Worm (Caenorhabditis elegans): ENCODE results near the gene R01H10.4.

The R01H10.4 gene

DNA sequence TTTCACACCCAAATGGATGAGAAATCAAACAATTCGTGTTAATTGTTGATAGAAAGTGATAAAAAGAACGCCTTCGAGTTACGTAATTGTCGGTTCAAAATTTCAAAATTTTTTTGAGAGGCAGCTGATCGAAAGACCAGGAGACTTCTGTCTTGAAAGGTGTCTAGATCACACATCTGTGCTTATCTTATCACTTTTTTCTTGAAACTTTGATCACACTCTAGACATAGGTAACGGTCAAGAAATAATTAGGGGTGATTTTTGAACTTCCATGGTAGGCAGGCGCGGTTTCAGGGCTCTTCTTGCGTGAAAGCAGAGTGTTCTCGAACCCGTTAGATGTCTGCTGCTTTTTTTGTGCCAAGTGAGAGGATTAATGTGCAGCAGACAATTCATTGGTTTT lies 38.7 kb downstream of the R01H10.4 start:
- TF ChIP-seq cog-1 (tag; optimal IDR thresholded peaks at IDR 0.05) = no peak
- TF ChIP-seq flt-1 (GFP tag; IDR thresholded peaks at IDR 0.05) = no peak
- no peak for TF ChIP-seq T22C8.4 (GFP tag; IDR thresholded peaks at IDR 0.05)
- TF ChIP-seq med-1 (GFP tag; optimal IDR thresholded peaks at IDR 0.05; ENCODE audit: insufficient read depth) = no peak
- no peak for TF ChIP-seq tab-1 (GFP tag; IDR thresholded peaks at IDR 0.05)
- no peak for TF ChIP-seq klf-2 (GFP tag; conservative IDR thresholded peaks at IDR 0.05)
- no peak for TF ChIP-seq ref-1 (GFP tag; conservative IDR thresholded peaks at IDR 0.05)
- TF ChIP-seq ztf-29 (GFP tag; IDR thresholded peaks at IDR 0.05) = no peak
- no peak for TF ChIP-seq ztf-23 (GFP tag; IDR thresholded peaks at IDR 0.05)

DNA sequence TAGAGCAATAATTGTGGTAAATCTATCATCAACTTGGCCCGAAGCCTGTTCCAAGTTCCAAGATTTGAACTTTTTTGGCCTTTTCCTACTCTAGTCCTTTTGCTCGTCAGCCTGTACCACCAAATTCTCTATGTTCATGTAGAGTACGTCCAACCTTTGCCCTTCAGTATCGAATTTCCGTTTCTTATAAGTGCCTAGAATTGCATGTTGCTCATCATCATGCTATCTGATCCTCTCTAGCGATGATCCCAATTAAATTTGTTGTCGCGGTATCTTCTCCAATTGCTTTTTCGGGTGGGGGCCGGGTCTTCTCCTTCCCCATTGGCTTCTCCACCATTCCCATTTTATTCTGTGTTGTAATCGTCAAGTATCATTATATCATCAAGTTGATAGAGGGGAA lies 39.3 kb downstream of the R01H10.4 start:
- no peak for TF ChIP-seq med-1 (GFP tag; optimal IDR thresholded peaks at IDR 0.05; ENCODE audit: insufficient read depth)
- no peak for TF ChIP-seq flt-1 (GFP tag; IDR thresholded peaks at IDR 0.05)

DNA sequence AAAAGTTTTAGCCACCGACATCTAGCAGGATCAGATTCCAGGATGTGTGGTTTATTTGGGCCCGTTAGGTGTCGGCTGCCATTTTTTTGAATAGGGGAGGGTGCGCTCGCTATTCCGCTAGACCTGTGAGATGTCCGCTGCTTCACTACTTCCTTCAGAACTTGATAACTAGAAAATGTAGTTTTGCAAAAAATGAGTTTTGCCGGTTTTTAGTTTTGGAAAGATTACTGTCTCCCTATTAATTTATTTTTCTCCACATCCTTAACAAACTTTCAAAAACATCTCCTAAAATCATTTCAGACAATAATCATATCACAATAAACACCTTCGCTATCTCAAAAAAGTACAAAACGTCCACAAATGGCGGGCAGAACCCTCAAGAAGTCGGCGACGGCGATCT lies 40.2 kb downstream of the R01H10.4 start, which contains the start of gene vglu-2:
vglu-2 (plus strand) TSS at position 301 of the 400 bp plus-strand sequence.
- TF ChIP-seq med-1 (GFP tag; optimal IDR thresholded peaks at IDR 0.05; ENCODE audit: insufficient read depth) = no peak
- no peak for TF ChIP-seq flt-1 (GFP tag; IDR thresholded peaks at IDR 0.05)
- no peak for TF ChIP-seq tab-1 (GFP tag; IDR thresholded peaks at IDR 0.05)
- TF ChIP-seq T22C8.4 (GFP tag; IDR thresholded peaks at IDR 0.05) = no peak
- TF ChIP-seq cog-1 (tag; optimal IDR thresholded peaks at IDR 0.05) = no peak

DNA sequence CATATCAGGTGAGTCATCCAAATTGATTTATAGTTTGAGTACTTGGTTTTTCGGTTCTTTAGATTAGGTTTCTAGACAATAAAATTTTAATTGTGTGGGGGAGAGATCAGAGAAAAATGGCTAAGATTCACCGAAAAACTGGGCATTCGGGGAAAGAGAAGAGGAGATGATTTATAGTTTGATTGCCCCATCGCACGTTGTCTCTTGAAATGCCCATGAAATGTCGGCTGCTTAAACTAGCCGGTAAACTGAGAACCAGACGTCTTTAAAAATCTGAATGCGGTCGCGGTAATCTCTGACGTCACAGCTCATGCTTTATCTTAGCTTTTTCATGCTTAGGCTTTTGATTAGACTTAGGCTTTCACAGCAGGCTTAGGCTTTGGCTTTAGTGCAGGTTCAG lies 42.3 kb downstream of the R01H10.4 start:
- TF ChIP-seq ref-1 (GFP tag; conservative IDR thresholded peaks at IDR 0.05) = no peak
- no peak for TF ChIP-seq tab-1 (GFP tag; IDR thresholded peaks at IDR 0.05)
- no peak for TF ChIP-seq ztf-23 (GFP tag; IDR thresholded peaks at IDR 0.05)
- TF ChIP-seq klf-2 (GFP tag; conservative IDR thresholded peaks at IDR 0.05) = no peak
- TF ChIP-seq T22C8.4 (GFP tag; IDR thresholded peaks at IDR 0.05) = no peak
- TF ChIP-seq flt-1 (GFP tag; IDR thresholded peaks at IDR 0.05) = no peak
- no peak for TF ChIP-seq ztf-29 (GFP tag; IDR thresholded peaks at IDR 0.05)
- no peak for TF ChIP-seq cog-1 (tag; optimal IDR thresholded peaks at IDR 0.05)
- no peak for TF ChIP-seq med-1 (GFP tag; optimal IDR thresholded peaks at IDR 0.05; ENCODE audit: insufficient read depth)

DNA sequence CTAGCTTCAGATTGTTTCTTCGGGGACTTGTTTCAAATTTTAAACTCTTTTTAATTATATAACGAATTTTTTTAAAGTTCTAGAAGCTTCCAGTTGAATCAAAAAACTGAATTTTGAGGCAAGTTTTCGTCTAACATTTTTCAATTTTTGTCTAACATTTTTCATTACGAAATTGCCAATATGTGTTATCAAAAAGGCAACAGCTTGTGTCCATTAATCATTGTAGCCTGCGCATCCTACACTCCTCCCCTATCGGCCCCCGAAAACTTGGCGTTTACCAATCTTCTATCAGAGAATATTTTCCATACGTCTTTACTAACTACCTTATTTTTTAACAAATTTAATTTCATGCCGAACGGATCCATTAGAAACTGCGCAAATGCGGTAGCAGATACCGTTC lies 45.5 kb downstream of the R01H10.4 start, which contains the start of gene vglu-3:
vglu-3 (plus strand) TSS at position 301 of the 400 bp plus-strand sequence.
- TF ChIP-seq ztf-29 (GFP tag; IDR thresholded peaks at IDR 0.05) = no peak
- no peak for TF ChIP-seq T22C8.4 (GFP tag; IDR thresholded peaks at IDR 0.05)
- no peak for TF ChIP-seq tab-1 (GFP tag; IDR thresholded peaks at IDR 0.05)
- no peak for TF ChIP-seq ztf-23 (GFP tag; IDR thresholded peaks at IDR 0.05)
- no peak for TF ChIP-seq cog-1 (tag; optimal IDR thresholded peaks at IDR 0.05)
- no peak for TF ChIP-seq med-1 (GFP tag; optimal IDR thresholded peaks at IDR 0.05; ENCODE audit: insufficient read depth)
- TF ChIP-seq ref-1 (GFP tag; conservative IDR thresholded peaks at IDR 0.05) = no peak
- no peak for TF ChIP-seq klf-2 (GFP tag; conservative IDR thresholded peaks at IDR 0.05)
- no peak for TF ChIP-seq flt-1 (GFP tag; IDR thresholded peaks at IDR 0.05)

DNA sequence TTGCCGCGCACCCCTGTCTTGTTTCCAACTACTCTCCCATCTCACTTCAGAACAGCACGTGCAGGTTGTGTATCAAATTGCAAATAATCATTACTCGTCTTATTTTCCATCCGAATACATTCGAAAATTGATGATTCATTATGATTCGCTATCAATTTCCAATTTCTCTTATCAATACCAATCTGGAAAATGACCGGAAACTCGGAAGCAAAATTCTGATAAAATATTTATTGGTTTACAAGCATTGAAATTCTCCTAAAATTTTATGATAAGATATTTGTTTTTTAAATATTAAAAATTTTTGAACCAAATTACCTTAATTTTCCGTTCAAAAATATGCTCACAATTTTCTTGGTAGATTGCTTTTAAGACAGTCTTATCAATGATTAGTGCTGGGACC lies 50.7 kb downstream of the R01H10.4 start:
- no peak for TF ChIP-seq T22C8.4 (GFP tag; IDR thresholded peaks at IDR 0.05)
- no peak for TF ChIP-seq tab-1 (GFP tag; IDR thresholded peaks at IDR 0.05)
- TF ChIP-seq med-1 (GFP tag; optimal IDR thresholded peaks at IDR 0.05; ENCODE audit: insufficient read depth) = no peak
- no peak for TF ChIP-seq ztf-29 (GFP tag; IDR thresholded peaks at IDR 0.05)
- no peak for TF ChIP-seq klf-2 (GFP tag; conservative IDR thresholded peaks at IDR 0.05)
- no peak for TF ChIP-seq ztf-23 (GFP tag; IDR thresholded peaks at IDR 0.05)
- TF ChIP-seq ref-1 (GFP tag; conservative IDR thresholded peaks at IDR 0.05) = no peak
- no peak for TF ChIP-seq flt-1 (GFP tag; IDR thresholded peaks at IDR 0.05)
- no peak for TF ChIP-seq cog-1 (tag; optimal IDR thresholded peaks at IDR 0.05)

DNA sequence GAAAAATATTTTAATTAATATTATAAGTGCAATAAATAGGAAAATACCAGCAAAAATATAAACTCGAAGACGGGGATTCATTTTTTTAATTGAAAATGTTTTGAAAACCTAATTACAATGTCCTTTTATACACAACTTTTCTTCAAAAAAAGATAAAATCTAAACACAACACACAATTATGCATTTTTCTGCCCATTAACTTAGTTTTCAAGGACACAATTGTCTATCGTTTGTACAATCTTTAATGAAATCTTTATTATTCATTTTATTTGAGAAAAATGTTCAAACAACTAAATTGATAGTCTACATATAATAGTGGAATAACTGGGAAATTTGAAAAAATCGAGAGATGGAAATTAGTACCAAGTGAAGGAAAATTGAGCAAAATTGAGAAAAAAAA lies 51.4 kb downstream of the R01H10.4 start, which contains the start of gene T07A5.1:
T07A5.1 (minus strand) TSS at position 149 of the 400 bp plus-strand sequence.
- no peak for TF ChIP-seq klf-2 (GFP tag; conservative IDR thresholded peaks at IDR 0.05)
- no peak for TF ChIP-seq flt-1 (GFP tag; IDR thresholded peaks at IDR 0.05)
- no peak for TF ChIP-seq ztf-23 (GFP tag; IDR thresholded peaks at IDR 0.05)
- TF ChIP-seq ztf-29 (GFP tag; IDR thresholded peaks at IDR 0.05) = no peak
- TF ChIP-seq med-1 (GFP tag; optimal IDR thresholded peaks at IDR 0.05; ENCODE audit: insufficient read depth) = no peak
- TF ChIP-seq cog-1 (tag; optimal IDR thresholded peaks at IDR 0.05) = no peak
- no peak for TF ChIP-seq tab-1 (GFP tag; IDR thresholded peaks at IDR 0.05)
- TF ChIP-seq T22C8.4 (GFP tag; IDR thresholded peaks at IDR 0.05) = no peak
- no peak for TF ChIP-seq ref-1 (GFP tag; conservative IDR thresholded peaks at IDR 0.05)
